Worm (Caenorhabditis elegans): Measurements from ENCODE around the gene sas-4.

DNA sequence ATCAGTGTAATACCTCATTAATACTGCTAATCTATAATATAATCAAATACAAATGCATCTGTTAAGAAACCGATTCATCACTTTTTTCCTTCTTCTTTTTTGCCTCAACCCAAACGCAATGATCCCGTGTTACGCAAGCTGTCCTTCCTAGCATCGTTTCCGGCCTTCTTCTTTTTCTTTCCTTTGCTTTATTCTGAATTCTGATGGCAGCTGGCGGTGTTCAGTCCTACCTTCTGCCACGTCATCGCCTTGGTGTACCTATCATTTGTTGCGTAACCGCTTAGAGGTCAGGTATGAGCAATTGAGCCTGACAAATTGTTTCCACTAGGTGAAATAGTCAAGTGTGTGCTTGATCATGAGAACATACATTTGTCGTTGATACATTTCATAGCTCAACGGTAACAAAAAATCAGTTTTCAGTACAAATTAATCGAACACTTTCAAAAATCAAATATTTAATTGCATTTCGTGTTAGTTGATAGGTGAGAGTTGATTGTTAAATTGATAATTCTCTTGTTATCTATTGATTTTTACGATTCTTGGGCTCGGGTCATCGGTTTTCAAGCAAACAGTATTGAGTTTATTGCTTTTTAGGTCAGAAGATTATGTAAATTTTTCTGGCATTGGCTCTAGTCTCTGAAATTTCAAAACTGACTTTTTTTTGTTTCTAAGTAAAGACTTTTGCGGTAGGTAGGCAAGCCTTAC is 20.0 kb downstream of the sas-4 start:
- TF ChIP-seq ama-1 (optimal IDR thresholded peaks at IDR 0.05), result no peak
- no peak for TF ChIP-seq aly-1 (tag; optimal IDR thresholded peaks at IDR 0.05)
- TF ChIP-seq pes-1 (GFP tag; IDR thresholded peaks at IDR 0.05), result peak; percentile 38; the same call in 1 of the 2 replicates
- no peak for TF ChIP-seq flt-1 (GFP tag; IDR thresholded peaks at IDR 0.05)
- no peak for TF ChIP-seq tra-4 (tag; optimal IDR thresholded peaks at IDR 0.05)
- peak; percentile 95 for TF ChIP-seq ets-7 (tag; optimal IDR thresholded peaks at IDR 0.05)
- TF ChIP-seq tbx-11 (GFP tag; IDR thresholded peaks at IDR 0.05), result no peak
- TF ChIP-seq sea-1 (GFP tag; conservative IDR thresholded peaks at IDR 0.05), result no peak
- peak; percentile 30 for TF ChIP-seq hmg-4 (GFP tag; optimal IDR thresholded peaks at IDR 0.05)
